Fruit fly (Drosophila melanogaster): ENCODE measurements around the gene GIIIspla2.

DNA sequence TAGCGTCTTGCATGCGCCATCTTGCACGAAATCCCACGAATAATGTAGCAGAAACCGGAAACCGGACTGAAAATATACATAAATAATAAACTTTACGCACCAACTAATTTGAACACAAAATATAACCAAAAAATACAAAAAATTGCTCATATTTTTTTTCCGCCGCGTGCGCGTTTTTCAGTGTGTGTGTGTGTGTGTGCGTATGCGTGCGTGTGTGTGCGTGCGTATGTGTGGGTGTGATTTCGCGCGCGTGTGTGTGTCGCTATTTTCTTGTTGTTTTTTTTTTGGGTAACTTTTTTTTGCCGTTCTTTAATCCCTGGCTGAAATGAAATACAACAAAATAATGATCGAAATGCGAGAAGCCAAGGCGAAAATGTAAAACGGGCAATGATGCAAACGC lies 21.6 kb downstream of the GIIIspla2 start:
- TF ChIP-seq EcR (GFP tag; optimal IDR thresholded peaks at IDR 0.05) (no peak), CG8478 (optimal IDR thresholded peaks at IDR 0.05) (no peak), pan (optimal IDR thresholded peaks at IDR 0.05) (no peak)
